Fruit fly (Drosophila melanogaster) whole organism, embryonic: ENCODE data around the gene Cyp40.

Source experiments
- Blimp-1 ChIP-seq: fragments of 200-800 bp; sonication (Bioruptor generic); optimal IDR thresholded peaks from 3 replicates; lab custom pipeline; 2018; ENCODE audit warnings: missing biosample characterization, missing genetic modification characterization, mild to moderate bottlenecking, moderate library complexity, missing genetic modification reagents
- CG10654 ChIP-seq: fragments of 200-800 bp; sonication (Bioruptor generic); optimal IDR thresholded peaks from 2 replicates; lab custom pipeline; 2016; ENCODE audit warnings: missing biosample characterization, missing genetic modification characterization
- CG10979 ChIP-seq: fragments of 200-800 bp; sonication (Bioruptor generic); optimal IDR thresholded peaks from 2 replicates; lab custom pipeline; 2018; ENCODE audit warnings: missing biosample characterization, mild to moderate bottlenecking, missing genetic modification characterization, moderate library complexity
- CG11723 ChIP-seq: fragments of 200-800 bp; sonication (Bioruptor generic); optimal IDR thresholded peaks from 2 replicates; lab custom pipeline; 2017; ENCODE audit warnings: missing biosample characterization, mild to moderate bottlenecking, missing genetic modification characterization
- CG12104 ChIP-seq: fragments of 200-800 bp; sonication (Bioruptor generic); optimal IDR thresholded peaks from 3 replicates; lab custom pipeline; 2016; ENCODE audit warnings: missing biosample characterization, missing genetic modification characterization
- CG12299 ChIP-seq: fragments of 200-800 bp; sonication (Bioruptor generic); optimal IDR thresholded peaks from 2 replicates; lab custom pipeline; 2018; ENCODE audit warnings: missing biosample characterization, mild to moderate bottlenecking, missing genetic modification characterization
- CG15601 ChIP-seq: fragments of 200-800 bp; sonication (Bioruptor generic); optimal IDR thresholded peaks from 3 replicates; lab custom pipeline; 2019; ENCODE audit warnings: missing biosample characterization, mild to moderate bottlenecking, missing genetic modification characterization, moderate library complexity
- CG17186 ChIP-seq: fragments of 200-800 bp; sonication (Bioruptor generic); optimal IDR thresholded peaks from 3 replicates; lab custom pipeline; 2017; ENCODE audit warnings: missing biosample characterization, missing genetic modification reagents, missing genetic modification characterization
- CG17612 ChIP-seq: fragments of 200-800 bp; sonication (Bioruptor generic); IDR thresholded peaks from 2 replicates; pipeline ENCODE4 v1.3.6; 2022; ENCODE audit warnings: missing biosample characterization, missing genetic modification characterization
- CG17912 ChIP-seq: fragments of 200-800 bp; sonication (Bioruptor generic); optimal IDR thresholded peaks from 2 replicates; lab custom pipeline; 2018; ENCODE audit warnings: missing biosample characterization, mild to moderate bottlenecking, missing genetic modification characterization
- CG31388 ChIP-seq: fragments of 200-800 bp; sonication (Bioruptor generic); optimal IDR thresholded peaks from 2 replicates; lab custom pipeline; 2016; ENCODE audit warnings: missing biosample characterization, missing genetic modification characterization
- CG33213 ChIP-seq: fragments of 200-800 bp; sonication (Bioruptor generic); optimal IDR thresholded peaks from 3 replicates; lab custom pipeline; 2016; ENCODE audit warnings: missing biosample characterization, missing genetic modification characterization
- CG34376 ChIP-seq: fragments of 200-800 bp; sonication (Bioruptor generic); optimal IDR thresholded peaks from 2 replicates; lab custom pipeline; 2018; ENCODE audit warnings: missing biosample characterization, mild to moderate bottlenecking, missing genetic modification characterization
- CG4730 ChIP-seq: fragments of 200-800 bp; sonication (Bioruptor generic); IDR thresholded peaks from 2 replicates; pipeline ENCODE4 v1.3.6; 2022; ENCODE audit warnings: missing biosample characterization, missing genetic modification characterization
- CG4854 ChIP-seq: fragments of 200-800 bp; sonication (Bioruptor generic); optimal IDR thresholded peaks from 2 replicates; lab custom pipeline; 2016; ENCODE audit warnings: missing biosample characterization, missing genetic modification characterization, inconsistent platforms
- CG7556 ChIP-seq: fragments of 200-800 bp; sonication (Bioruptor generic); optimal IDR thresholded peaks from 2 replicates; lab custom pipeline; 2017; ENCODE audit warnings: missing biosample characterization, mild to moderate bottlenecking, missing genetic modification characterization
- CG8359 ChIP-seq: fragments of 200-800 bp; sonication (Bioruptor generic); optimal IDR thresholded peaks from 2 replicates; lab custom pipeline; 2017; ENCODE audit warnings: missing biosample characterization, mild to moderate bottlenecking, missing genetic modification characterization, borderline replicate concordance
- CG9437 ChIP-seq: fragments of 200-800 bp; sonication (Bioruptor generic); optimal IDR thresholded peaks from 2 replicates; lab custom pipeline; 2018; ENCODE audit warnings: missing biosample characterization, mild to moderate bottlenecking, missing genetic modification characterization
- CG9609 ChIP-seq: fragments of 200-800 bp; sonication (Bioruptor generic); optimal IDR thresholded peaks from 3 replicates; lab custom pipeline; 2016; ENCODE audit warnings: missing biosample characterization, missing genetic modification characterization
- Chrac-16 ChIP-seq: fragments of 200-800 bp; sonication (Bioruptor generic); optimal IDR thresholded peaks from 3 replicates; lab custom pipeline; 2016; ENCODE audit warnings: missing biosample characterization, missing genetic modification characterization
- D ChIP-seq, 2 experiments: fragments of 200-800 bp in 1 of 2; fragments of >200 bp in 1 of 2; sonication (Bioruptor generic) in 1 of 2; optimal IDR thresholded peaks; 2 replicates in 1 of 2; 3 replicates in 1 of 2; lab custom pipeline; 2017; ENCODE audit warnings: mild to moderate bottlenecking in 1 of 2, missing biosample characterization in 1 of 2, missing genetic modification characterization in 1 of 2, missing genetic modification reagents in 1 of 2
- Dbx ChIP-seq: fragments of 200-800 bp; sonication (Bioruptor generic); IDR thresholded peaks from 3 replicates; pipeline ENCODE4 v1.3.6; 2022; ENCODE audit warnings: missing biosample characterization, missing genetic modification characterization
- Dfd ChIP-seq, 2 experiments: fragments of >200 bp; optimal IDR thresholded peaks; 2 replicates each; lab custom pipeline; 2017; ENCODE audit warnings: missing biosample characterization in 2 of 2, missing genetic modification characterization in 2 of 2
- E2f1 ChIP-seq: fragments of 200-800 bp; sonication (Bioruptor generic); IDR thresholded peaks from 2 replicates; pipeline ENCODE4 v1.3.6; 2022; ENCODE audit warnings: missing biosample characterization, missing genetic modification characterization
- Gug ChIP-seq: fragments of 200-800 bp; sonication (Bioruptor generic); IDR thresholded peaks from 4 replicates; pipeline ENCODE4 v1.3.6; 2022; ENCODE audit warnings: missing biosample characterization, missing genetic modification characterization
- H15 ChIP-seq: fragments of 200-800 bp; sonication (Bioruptor generic); IDR thresholded peaks from 3 replicates; pipeline ENCODE4 v1.3.6; 2022; ENCODE audit warnings: missing biosample characterization, missing genetic modification characterization
- HLH54F ChIP-seq: fragments of 200-800 bp; sonication (Bioruptor generic); optimal IDR thresholded peaks from 3 replicates; lab custom pipeline; 2016; ENCODE audit warnings: missing biosample characterization, missing genetic modification characterization
- Kr ChIP-seq: fragments of 200-800 bp; sonication (Bioruptor generic); optimal IDR thresholded peaks from 2 replicates; lab custom pipeline; 2017; ENCODE audit warnings: missing biosample characterization, mild to moderate bottlenecking, missing genetic modification characterization
- Lpt ChIP-seq: fragments of >200 bp; optimal IDR thresholded peaks from 2 replicates; lab custom pipeline; 2018; ENCODE audit warnings: missing biosample characterization, missing genetic modification characterization
- MBD-R2 ChIP-seq: fragments of 200-800 bp; sonication (Bioruptor generic); IDR thresholded peaks from 2 replicates; pipeline ENCODE4 v1.3.6; 2022; ENCODE audit warnings: missing biosample characterization, missing genetic modification characterization
- MESR4 ChIP-seq: fragments of 200-800 bp; sonication (Bioruptor generic); optimal IDR thresholded peaks from 2 replicates; lab custom pipeline; 2018; ENCODE audit warnings: missing biosample characterization, mild to moderate bottlenecking, missing genetic modification characterization, moderate library complexity
- Nf-YB ChIP-seq: fragments of 200-800 bp; sonication (Bioruptor generic); optimal IDR thresholded peaks from 3 replicates; lab custom pipeline; 2019; ENCODE audit warnings: missing biosample characterization, mild to moderate bottlenecking, missing genetic modification characterization, moderate library complexity
- Pdp1 ChIP-seq, 2 experiments: fragments of 200-800 bp; sonication (Bioruptor generic); optimal IDR thresholded peaks; 3 replicates each; lab custom pipeline; 2016; ENCODE audit warnings: missing biosample characterization in 2 of 2, missing genetic modification characterization in 2 of 2, mild to moderate bottlenecking in 1 of 2, moderate library complexity in 1 of 2
- Six4 ChIP-seq: fragments of 200-800 bp; sonication (Bioruptor generic); optimal IDR thresholded peaks from 2 replicates; lab custom pipeline; 2016; ENCODE audit warnings: missing biosample characterization, missing genetic modification characterization
- Sry-δ ChIP-seq: fragments of 200-800 bp; sonication (Bioruptor generic); optimal IDR thresholded peaks from 2 replicates; lab custom pipeline; 2016; ENCODE audit warnings: missing biosample characterization, missing genetic modification characterization
- Xrp1 ChIP-seq: fragments of 200-800 bp; sonication (Bioruptor generic); IDR thresholded peaks from 2 replicates; pipeline ENCODE4 v1.3.6; 2022; ENCODE audit warnings: missing biosample characterization, missing genetic modification characterization
- ac ChIP-seq: fragments of 200-800 bp; sonication (Bioruptor generic); optimal IDR thresholded peaks from 3 replicates; lab custom pipeline; 2017; ENCODE audit warnings: missing biosample characterization, mild to moderate bottlenecking, missing genetic modification characterization
- ash1 ChIP-seq: fragments of 200-800 bp; sonication (Bioruptor generic); optimal IDR thresholded peaks from 2 replicates; lab custom pipeline; 2018; ENCODE audit warnings: missing biosample characterization, mild to moderate bottlenecking, missing genetic modification characterization
- bowl ChIP-seq: fragments of 200-800 bp; sonication (Bioruptor generic); IDR thresholded peaks from 2 replicates; pipeline ENCODE4 v1.3.6; 2022; ENCODE audit warnings: missing biosample characterization, missing genetic modification characterization
- bsh ChIP-seq, 2 experiments: fragments of 200-800 bp; sonication (Bioruptor generic); optimal IDR thresholded peaks; 2 replicates each; lab custom pipeline; 2017 to 2018; ENCODE audit warnings: mild to moderate bottlenecking in 2 of 2, missing biosample characterization in 2 of 2, missing genetic modification characterization in 2 of 2, moderate library complexity in 1 of 2
- btn ChIP-seq: fragments of 200-800 bp; sonication (Bioruptor generic); optimal IDR thresholded peaks from 2 replicates; lab custom pipeline; 2016; ENCODE audit warnings: missing biosample characterization, missing genetic modification characterization
- dmrt99B ChIP-seq: fragments of 200-800 bp; sonication (Bioruptor generic); optimal IDR thresholded peaks from 2 replicates; lab custom pipeline; 2018; ENCODE audit warnings: missing biosample characterization, mild to moderate bottlenecking, missing genetic modification characterization, moderate library complexity
- fd64A ChIP-seq: fragments of 200-800 bp; sonication (Bioruptor generic); optimal IDR thresholded peaks from 3 replicates; lab custom pipeline; 2018; ENCODE audit warnings: missing biosample characterization, mild to moderate bottlenecking, missing genetic modification characterization
- hb ChIP-seq: fragments of 200-800 bp; sonication (Bioruptor generic); IDR thresholded peaks from 3 replicates; pipeline ENCODE4 v1.3.6; 2022; ENCODE audit warnings: missing biosample characterization, missing genetic modification characterization; ENCODE audit not compliant: partially characterized antibody
- hbn ChIP-seq: fragments of 200-800 bp; sonication (Bioruptor generic); IDR thresholded peaks from 2 replicates; pipeline ENCODE4 v1.3.6; 2022; ENCODE audit warnings: missing biosample characterization, missing genetic modification characterization; ENCODE audit not compliant: partially characterized antibody
- hth ChIP-seq: fragments of >200 bp; optimal IDR thresholded peaks from 2 replicates; lab custom pipeline; 2017; ENCODE audit warnings: inconsistent platforms
- knrl ChIP-seq: fragments of 200-800 bp; sonication (Bioruptor generic); IDR thresholded peaks from 3 replicates; pipeline ENCODE4 v1.3.6; 2022; ENCODE audit warnings: missing biosample characterization, missing genetic modification characterization; ENCODE audit not compliant: partially characterized antibody
- nerfin-1 ChIP-seq: fragments of 200-800 bp; sonication (Bioruptor generic); optimal IDR thresholded peaks from 3 replicates; lab custom pipeline; 2019; ENCODE audit warnings: missing biosample characterization, mild to moderate bottlenecking, missing genetic modification characterization, moderate library complexity
- tx ChIP-seq: fragments of 200-800 bp; sonication (Bioruptor generic); optimal IDR thresholded peaks from 2 replicates; lab custom pipeline; 2016; ENCODE audit warnings: missing biosample characterization, missing genetic modification characterization
- zen2 ChIP-seq: fragments of 200-800 bp; sonication (Bioruptor generic); IDR thresholded peaks from 3 replicates; pipeline ENCODE4 v1.3.6; 2022; ENCODE audit warnings: missing biosample characterization, missing genetic modification characterization; ENCODE audit not compliant: partially characterized antibody

The Cyp40 gene

dm6 chr3L:9678007-9678497 is 49.6 kb downstream of the Cyp40 start (continued):
- TF ChIP-seq Six4 (GFP tag; lab: Kevin White, UChicago) (no peak), bowl (no peak), bsh (GFP tag; optimal IDR thresholded peaks at IDR 0.05; lab: Kevin White, UChicago) (peak; percentile 4 to 14), nerfin-1 (peak; percentile 9), CG10654 (GFP tag; lab: Kevin White, UChicago) (no peak), CG10979 (peak; percentile 27), MESR4 (no peak), fd64A (peak; percentile 42), ash1 (GFP tag; lab: Kevin White, UChicago) (no peak), dmrt99B (tag; lab: Kevin White, UChicago) (no peak), zen2 (GFP tag; lab: Robert Waterston, UW) (no peak), CG17912 (no peak), knrl (0 out of 3 replicates have a peak, but pooled peaks have one; percentile 20), btn (no peak), CG17612 (GFP tag; lab: Robert Waterston, UW) (no peak), Sry-δ (GFP tag; lab: Kevin White, UChicago) (no peak), hbn (GFP tag; lab: Robert Waterston, UW) (no peak), CG31388 (GFP tag; lab: Kevin White, UChicago) (no peak), H15 (no peak), CG4854 (GFP tag; lab: Kevin White, UChicago) (no peak), D (optimal IDR thresholded peaks at IDR 0.05; lab: Kevin White, UChicago) (no peak), D (GFP tag; optimal IDR thresholded peaks at IDR 0.05; lab: Kevin White, UChicago) (no peak), CG7556 (GFP tag; lab: Kevin White, UChicago) (no peak), Dbx (GFP tag; lab: Robert Waterston, UW) (no peak), Lpt (GFP tag; lab: Kevin White, UChicago) (no peak), Kr (no peak), CG9437 (GFP tag; lab: Kevin White, UChicago) (no peak), CG34376 (GFP tag; lab: Kevin White, UChicago) (no peak), Chrac-16 (GFP tag; lab: Kevin White, UChicago) (no peak), CG17186 (GFP tag; lab: Kevin White, UChicago) (no peak), tx (GFP tag; lab: Kevin White, UChicago) (no peak), CG11723 (GFP tag; lab: Kevin White, UChicago) (no peak), CG15601 (tag; lab: Kevin White, UChicago) (peak; percentile 15), ac (GFP tag; lab: Kevin White, UChicago) (no peak), MBD-R2 (GFP tag; lab: Robert Waterston, UW) (no peak), hb (GFP tag; lab: Robert Waterston, UW) (no peak), HLH54F (no peak), Xrp1 (GFP tag; lab: Robert Waterston, UW) (peak; percentile 33; the same call in 1 of the 2 replicates), CG4730 (GFP tag; lab: Robert Waterston, UW) (no peak), hth (lab: Kevin White, UChicago) (no peak), Nf-YB (GFP tag; lab: Kevin White, UChicago) (no peak), Pdp1 (GFP tag; optimal IDR thresholded peaks at IDR 0.05; lab: Kevin White, UChicago) (peak in 1 of 2 experiments; percentile 37), E2f1 (GFP tag; lab: Robert Waterston, UW) (no peak), CG9609 (GFP tag; lab: Kevin White, UChicago) (no peak), CG12299 (tag; lab: Kevin White, UChicago) (no peak), CG33213 (GFP tag; lab: Kevin White, UChicago) (no peak), CG12104 (GFP tag; lab: Kevin White, UChicago) (no peak), Dfd (GFP tag; optimal IDR thresholded peaks at IDR 0.05; lab: Kevin White, UChicago) (no peak), CG8359 (GFP tag; lab: Kevin White, UChicago) (no peak), Blimp-1 (GFP tag; lab: Kevin White, UChicago) (no peak), Gug (no peak)
